Fruit fly (Drosophila melanogaster): ENCODE measurements around the gene Tpt.

The Tpt gene

DNA sequence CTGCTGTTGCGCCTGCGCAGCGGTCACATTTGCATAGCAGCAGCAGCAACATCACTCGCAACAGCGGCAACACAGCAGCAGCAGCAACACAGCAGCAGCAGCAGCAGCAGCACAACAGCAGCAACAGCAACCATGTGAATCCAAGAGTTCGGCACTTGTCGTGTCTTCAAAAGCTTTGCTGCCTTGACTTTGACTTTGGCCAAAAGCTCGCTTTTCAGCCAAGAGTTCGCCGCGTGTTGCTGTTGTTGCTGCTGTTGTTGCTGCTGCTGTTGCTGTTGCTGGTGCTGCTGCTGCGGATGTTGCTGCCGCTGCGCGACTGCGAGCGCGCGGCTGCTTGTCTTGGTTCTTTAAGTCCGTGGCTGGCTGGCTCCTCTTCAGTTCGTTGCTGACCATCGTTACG is 33.0 kb downstream of the Tpt start, which contains the start of gene ImpE1 (continued):
- 0 out of 2 replicates have a peak, but pooled peaks have one; percentile 23 for TF ChIP-seq klu (GFP tag; IDR thresholded peaks at IDR 0.05)
- TF ChIP-seq chn (GFP tag; optimal IDR thresholded peaks at IDR 0.05) = no peak
- 0 out of 3 replicates have a peak, but pooled peaks have one; percentile 5 for TF ChIP-seq CG11456 (GFP tag; IDR thresholded peaks at IDR 0.05)
- TF ChIP-seq CG6813 (GFP tag; optimal IDR thresholded peaks at IDR 0.05) = no peak
- no peak for TF ChIP-seq NFAT (GFP tag; IDR thresholded peaks at IDR 0.05)
- no peak for TF ChIP-seq CG6791 (GFP tag; IDR thresholded peaks at IDR 0.05; ENCODE audit: partially characterized antibody)
- no peak for TF ChIP-seq ewg (GFP tag; optimal IDR thresholded peaks at IDR 0.05)
- no peak for TF ChIP-seq p53 (GFP tag; optimal IDR thresholded peaks at IDR 0.05)
- no peak for TF ChIP-seq CG10543 (GFP tag; optimal IDR thresholded peaks at IDR 0.05)
- TF ChIP-seq jumu (GFP tag; optimal IDR thresholded peaks at IDR 0.05) = no peak
- peak; percentile 14 for TF ChIP-seq sens (GFP tag)
- TF ChIP-seq Dfd (GFP tag; optimal IDR thresholded peaks at IDR 0.05) = peak in 1 of 2 experiments; percentile 89
- no peak for TF ChIP-seq CG10654 (GFP tag; optimal IDR thresholded peaks at IDR 0.05)
- no peak for TF ChIP-seq CG1647 (GFP tag; optimal IDR thresholded peaks at IDR 0.05)
- peak; percentile 73 for TF ChIP-seq Adf1 (GFP tag; IDR thresholded peaks at IDR 0.05)
- TF ChIP-seq CHES-1-like (GFP tag; optimal IDR thresholded peaks at IDR 0.05) = no peak
- TF ChIP-seq nom (GFP tag; optimal IDR thresholded peaks at IDR 0.05) = peak; percentile 24
- TF ChIP-seq NfI (GFP tag; optimal IDR thresholded peaks at IDR 0.05) = no peak
- peak; percentile 80 for TF ChIP-seq Deaf1 (tag; optimal IDR thresholded peaks at IDR 0.05)
- no peak for TF ChIP-seq CG12659 (GFP tag; optimal IDR thresholded peaks at IDR 0.05)

DNA sequence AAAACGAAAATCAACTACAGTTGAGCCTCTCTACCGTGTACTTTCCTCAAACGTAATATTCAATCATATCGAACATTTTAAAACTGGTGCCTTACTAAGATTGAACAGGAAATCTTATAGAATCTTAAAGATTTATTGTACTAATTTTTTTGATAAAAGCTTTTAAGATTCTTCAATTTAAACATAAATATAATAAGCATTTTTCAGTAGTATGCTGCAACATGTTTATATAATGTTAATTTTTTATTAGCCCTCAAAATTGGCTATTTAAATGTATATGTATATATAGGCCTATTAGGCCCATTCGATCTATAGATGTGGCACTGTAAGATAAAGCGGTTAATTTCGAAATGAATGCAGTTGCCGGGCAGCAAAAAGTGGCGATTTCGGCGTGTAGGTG is 33.5 kb downstream of the Tpt start:
- TF ChIP-seq insv (GFP tag; optimal IDR thresholded peaks at IDR 0.05) (no peak), Fer3 (tag; optimal IDR thresholded peaks at IDR 0.05) (no peak), dmrt11E (tag; optimal IDR thresholded peaks at IDR 0.05) (no peak), lab (GFP tag; optimal IDR thresholded peaks at IDR 0.05) (no peak), pum (GFP tag; optimal IDR thresholded peaks at IDR 0.05) (no peak), CG12744 (GFP tag; optimal IDR thresholded peaks at IDR 0.05) (no peak), CG17612 (GFP tag; IDR thresholded peaks at IDR 0.05) (no peak), CG43689 (GFP tag; IDR thresholded peaks at IDR 0.05) (no peak), rib (GFP tag; IDR thresholded peaks at IDR 0.05) (no peak), CG16813 (GFP tag; IDR thresholded peaks at IDR 0.05; ENCODE audit: partially characterized antibody) (no peak), CG18011 (GFP tag; optimal IDR thresholded peaks at IDR 0.05) (no peak), gsb-n (tag; optimal IDR thresholded peaks at IDR 0.05) (no peak)

DNA sequence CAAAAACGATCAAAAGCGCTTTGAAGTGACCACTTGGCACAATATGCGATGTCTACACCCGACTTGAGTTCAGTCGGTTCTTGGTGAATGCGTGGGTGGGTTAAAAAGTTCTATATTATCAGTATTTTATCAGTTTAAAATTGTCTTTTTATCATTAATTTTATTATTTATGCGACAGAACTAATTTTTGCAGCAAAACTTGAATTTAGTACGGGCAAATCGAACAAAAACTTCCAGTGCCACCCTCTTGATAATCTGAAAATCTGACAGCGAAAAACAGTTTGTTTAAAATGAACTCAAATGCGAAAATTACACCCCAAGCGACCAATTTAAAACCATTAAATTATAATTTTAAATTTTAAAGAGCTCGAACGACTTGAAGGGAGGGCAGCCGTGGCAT is 34.2 kb downstream of the Tpt start:
- TF ChIP-seq sens-2 (GFP tag; IDR thresholded peaks at IDR 0.05) = no peak
- TF ChIP-seq vvl (GFP tag; IDR thresholded peaks at IDR 0.05) = 0 out of 2 replicates have a peak, but pooled peaks have one; percentile 9
- TF ChIP-seq lmd (GFP tag; IDR thresholded peaks at IDR 0.05) = 0 out of 2 replicates have a peak, but pooled peaks have one; percentile 11
- TF ChIP-seq en (GFP tag; optimal IDR thresholded peaks at IDR 0.05) = no peak
- TF ChIP-seq sens (GFP tag) = peak; percentile 53
- TF ChIP-seq CG12104 (GFP tag; optimal IDR thresholded peaks at IDR 0.05) = no peak
- TF ChIP-seq trem (tag; optimal IDR thresholded peaks at IDR 0.05) = no peak
- TF ChIP-seq CG32532 (GFP tag; IDR thresholded peaks at IDR 0.05) = no peak
- TF ChIP-seq slbo (GFP tag; IDR thresholded peaks at IDR 0.05) = 0 out of 2 replicates have a peak, but pooled peaks have one; percentile 27
- no peak for TF ChIP-seq CG6813 (GFP tag; optimal IDR thresholded peaks at IDR 0.05)
- TF ChIP-seq CG11085 (GFP tag; IDR thresholded peaks at IDR 0.05) = no peak
- peak; percentile 40 for TF ChIP-seq Ets65A (GFP tag)
- no peak for TF ChIP-seq pan (optimal IDR thresholded peaks at IDR 0.05)
- no peak for TF ChIP-seq pan (GFP tag; optimal IDR thresholded peaks at IDR 0.05 in 1 of 2, IDR thresholded peaks at IDR 0.05 in 1 of 2)
- no peak for TF ChIP-seq NfI (GFP tag; optimal IDR thresholded peaks at IDR 0.05)
- no peak for TF ChIP-seq shn (GFP tag; optimal IDR thresholded peaks at IDR 0.05)
- TF ChIP-seq prd (optimal IDR thresholded peaks at IDR 0.05) = no peak
- peak; percentile 17; the same call in 1 of the 3 replicates for TF ChIP-seq prd (GFP tag; IDR thresholded peaks at IDR 0.05)
- TF ChIP-seq CG33213 (GFP tag; optimal IDR thresholded peaks at IDR 0.05) = no peak
- no peak for TF ChIP-seq CG34422 (GFP tag; IDR thresholded peaks at IDR 0.05)
- peak; percentile 9 for TF ChIP-seq lbe (GFP tag; optimal IDR thresholded peaks at IDR 0.05)
- peak; percentile 28; the same call in 1 of the 2 replicates for TF ChIP-seq Rfx (GFP tag; IDR thresholded peaks at IDR 0.05)
- no peak for TF ChIP-seq CG6791 (GFP tag; IDR thresholded peaks at IDR 0.05; ENCODE audit: partially characterized antibody)

Measured in whole organism, embryonic.